Fruit fly (Drosophila melanogaster) whole organism, prepupa: ENCODE data around the gene CG33791.

Experiments
- Blimp-1 ChIP-seq: fragments of 200-800 bp; sonication (Bioruptor generic); optimal IDR thresholded peaks from 3 replicates; lab custom pipeline; 2017; ENCODE audit warnings: missing biosample characterization, missing genetic modification characterization, mild to moderate bottlenecking, moderate library complexity, missing genetic modification reagents
- CG11762 ChIP-seq: fragments of 200-800 bp; sonication (Bioruptor generic); optimal IDR thresholded peaks from 3 replicates; lab custom pipeline; 2016; ENCODE audit warnings: missing biosample characterization, missing genetic modification characterization; ENCODE audit not compliant: insufficient read depth
- CG1621 ChIP-seq: fragments of 200-800 bp; sonication (Bioruptor generic); optimal IDR thresholded peaks from 3 replicates; lab custom pipeline; 2018; ENCODE audit warnings: missing biosample characterization, mild to moderate bottlenecking, missing genetic modification characterization
- CG16779 ChIP-seq: fragments of 200-800 bp; sonication (Bioruptor generic); optimal IDR thresholded peaks from 3 replicates; lab custom pipeline; 2017; ENCODE audit warnings: missing biosample characterization, mild to moderate bottlenecking, missing genetic modification characterization
- CG3032 ChIP-seq: fragments of 200-800 bp; optimal IDR thresholded peaks from 2 replicates; lab custom pipeline; 2019; ENCODE audit warnings: missing biosample characterization, mild to moderate bottlenecking, missing genetic modification characterization, moderate library complexity
- CG31627 ChIP-seq: fragments of 200-800 bp; sonication (Bioruptor generic); optimal IDR thresholded peaks from 3 replicates; lab custom pipeline; 2016; ENCODE audit warnings: missing biosample characterization, missing genetic modification characterization
- CG34406 ChIP-seq: fragments of 200-800 bp; sonication (Bioruptor generic); optimal IDR thresholded peaks from 3 replicates; lab custom pipeline; 2016; ENCODE audit warnings: missing biosample characterization, missing genetic modification characterization
- CG3919 ChIP-seq: fragments of 200-800 bp; sonication (Bioruptor generic); optimal IDR thresholded peaks from 3 replicates; lab custom pipeline; 2016; ENCODE audit warnings: missing biosample characterization, missing genetic modification characterization
- CG4318 ChIP-seq: fragments of 200-800 bp; sonication (Bioruptor generic); optimal IDR thresholded peaks from 3 replicates; lab custom pipeline; 2017; ENCODE audit warnings: missing biosample characterization, mild to moderate bottlenecking, missing genetic modification characterization
- CG6163 ChIP-seq: fragments of 200-800 bp; sonication (Bioruptor generic); IDR thresholded peaks from 3 replicates; pipeline ENCODE4 v1.3.6; 2022; ENCODE audit warnings: missing biosample characterization, missing genetic modification characterization
- CG6792 ChIP-seq: fragments of 200-800 bp; sonication (Bioruptor generic); optimal IDR thresholded peaks from 3 replicates; lab custom pipeline; 2016; ENCODE audit warnings: missing biosample characterization, missing genetic modification characterization
- CG7368 ChIP-seq: fragments of 200-800 bp; sonication (Bioruptor generic); optimal IDR thresholded peaks from 3 replicates; lab custom pipeline; 2016; ENCODE audit warnings: missing biosample characterization, missing genetic modification characterization
- CG8632 ChIP-seq: fragments of 200-800 bp; sonication (Bioruptor generic); optimal IDR thresholded peaks from 3 replicates; lab custom pipeline; 2016; ENCODE audit warnings: missing biosample characterization, missing genetic modification characterization
- CG9139 ChIP-seq: fragments of 200-800 bp; sonication (Bioruptor generic); optimal IDR thresholded peaks from 3 replicates; lab custom pipeline; 2017; ENCODE audit warnings: missing biosample characterization, mild to moderate bottlenecking, missing genetic modification characterization
- Eip78C ChIP-seq: fragments of 200-800 bp; sonication (Bioruptor generic); peaks from one replicate; lab custom pipeline; 2016; ENCODE audit warnings: missing biosample characterization, missing genetic modification characterization
- Ets96B ChIP-seq: fragments of 200-800 bp; optimal IDR thresholded peaks from 2 replicates; lab custom pipeline; 2019; ENCODE audit warnings: missing biosample characterization, mild to moderate bottlenecking, missing genetic modification characterization, moderate library complexity
- Hr38 ChIP-seq: sonication (Bioruptor generic); optimal IDR thresholded peaks from 2 replicates; lab custom pipeline; 2016; ENCODE audit warnings: missing biosample characterization, missing genetic modification characterization
- Hr39 ChIP-seq: fragments of 200-800 bp; sonication (Bioruptor generic); optimal IDR thresholded peaks from 2 replicates; lab custom pipeline; 2016; ENCODE audit warnings: missing biosample characterization, missing genetic modification characterization
- Met ChIP-seq: fragments of 200-800 bp; sonication (Bioruptor generic); optimal IDR thresholded peaks from 3 replicates; lab custom pipeline; 2016; ENCODE audit warnings: missing biosample characterization, missing genetic modification characterization
- OdsH ChIP-seq: fragments of 200-800 bp; sonication (Bioruptor generic); optimal IDR thresholded peaks from 3 replicates; lab custom pipeline; 2016; ENCODE audit warnings: missing biosample characterization, missing genetic modification characterization
- Sox14 ChIP-seq: fragments of 200-800 bp; sonication (Bioruptor generic); optimal IDR thresholded peaks from 3 replicates; lab custom pipeline; 2016; ENCODE audit warnings: missing biosample characterization, missing genetic modification characterization
- Sox15 ChIP-seq: fragments of 200-800 bp; sonication (Bioruptor generic); optimal IDR thresholded peaks from 3 replicates; lab custom pipeline; 2016; ENCODE audit warnings: missing biosample characterization, missing genetic modification characterization
- acj6 ChIP-seq: fragments of 200-800 bp; sonication (Bioruptor generic); optimal IDR thresholded peaks from 3 replicates; lab custom pipeline; 2016; ENCODE audit warnings: missing biosample characterization, missing genetic modification characterization
- esn ChIP-seq: fragments of 200-800 bp; sonication (Bioruptor generic); optimal IDR thresholded peaks from 2 replicates; lab custom pipeline; 2016; ENCODE audit warnings: missing biosample characterization, mild to moderate bottlenecking, missing genetic modification characterization, moderate library complexity
- fd59A ChIP-seq: fragments of 200-800 bp; sonication (Bioruptor generic); optimal IDR thresholded peaks from 2 replicates; lab custom pipeline; 2017; ENCODE audit warnings: missing biosample characterization, mild to moderate bottlenecking, missing genetic modification characterization, missing genetic modification reagents
- fd85E ChIP-seq: fragments of 200-800 bp; sonication (Bioruptor generic); optimal IDR thresholded peaks from 3 replicates; lab custom pipeline; 2016; ENCODE audit warnings: missing biosample characterization, missing genetic modification characterization
- fkh ChIP-seq: fragments of 200-800 bp; sonication (Bioruptor generic); optimal IDR thresholded peaks from 3 replicates; lab custom pipeline; 2017; ENCODE audit warnings: missing biosample characterization, mild to moderate bottlenecking, missing genetic modification characterization, moderate library complexity
- lz ChIP-seq: fragments of 200-800 bp; sonication (Bioruptor generic); optimal IDR thresholded peaks from 3 replicates; lab custom pipeline; 2016; ENCODE audit warnings: missing biosample characterization, missing genetic modification characterization
- net ChIP-seq: fragments of 200-800 bp; sonication (Bioruptor generic); optimal IDR thresholded peaks from 3 replicates; lab custom pipeline; 2016; ENCODE audit warnings: missing biosample characterization, missing genetic modification characterization
- pdm3 ChIP-seq: fragments of 200-800 bp; sonication (Bioruptor generic); optimal IDR thresholded peaks from 3 replicates; lab custom pipeline; 2016; ENCODE audit warnings: missing biosample characterization, missing genetic modification characterization
- salr ChIP-seq, 2 experiments: fragments of 200-800 bp; sonication (Bioruptor generic); optimal IDR thresholded peaks; 3 replicates each; lab custom pipeline; 2016 to 2018; ENCODE audit warnings: missing biosample characterization in 2 of 2, missing genetic modification characterization in 2 of 2, mild to moderate bottlenecking in 1 of 2
- svp ChIP-seq: fragments of 200-800 bp; sonication (Bioruptor generic); peaks from one replicate; lab custom pipeline; 2016; ENCODE audit warnings: missing biosample characterization, missing genetic modification characterization
- topi ChIP-seq: fragments of 200-800 bp; sonication (Bioruptor generic); optimal IDR thresholded peaks from 3 replicates; lab custom pipeline; 2016; ENCODE audit warnings: missing biosample characterization, missing genetic modification characterization

The CG33791 gene

dm6 chr3L:1644920-1645567 lies 42.3 kb downstream of the CG33791 start, which contains the start of the genes alphaCOP and CG13919 (continued):
- TF ChIP-seq CG4318 (GFP tag; lab: Kevin White, UChicago) (no peak), fkh (GFP tag; lab: Kevin White, UChicago) (peak; percentile 94), Sox15 (GFP tag; lab: Kevin White, UChicago) (peak; percentile 97), Hr38 (peak; percentile 70), CG9139 (GFP tag; lab: Kevin White, UChicago) (peak; percentile 95), fd59A (GFP tag; lab: Kevin White, UChicago) (peak; percentile 96), OdsH (GFP tag; lab: Kevin White, UChicago) (peak; percentile 99), Met (GFP tag; lab: Kevin White, UChicago) (peak; percentile 98), salr (GFP tag; optimal IDR thresholded peaks at IDR 0.05; lab: Kevin White, UChicago) (peak; percentile 94), acj6 (GFP tag; lab: Kevin White, UChicago) (peak; percentile 99), CG16779 (tag; lab: Kevin White, UChicago) (peak; percentile 91), Sox14 (peak; percentile 98), svp (GFP tag; lab: Kevin White, UChicago) (peak; percentile 99), net (GFP tag; lab: Kevin White, UChicago) (peak; percentile 96), CG34406 (peak; percentile 97), Blimp-1 (GFP tag; lab: Kevin White, UChicago) (peak; percentile 83), CG6792 (peak; percentile 97), pdm3 (GFP tag; lab: Kevin White, UChicago) (peak; percentile 98), CG3032 (tag; lab: Kevin White, UChicago) (peak; percentile 97), CG6163 (peak; percentile 93)

dm6 chr3L:1647276-1647919 lies 44.6 kb downstream of the CG33791 start, which contains the start of the genes CG17249 and Bro:
TSS of gene CG17249 (minus strand) at chr3L:1647464.
TSS of gene Bro (plus strand) at chr3L:1647869.
- TF ChIP-seq CG1621 (tag; lab: Kevin White, UChicago) (peak; percentile 78), Eip78C (GFP tag; lab: Kevin White, UChicago) (peak; percentile 34), Hr39 (GFP tag; lab: Kevin White, UChicago) (no peak), net (GFP tag; lab: Kevin White, UChicago) (no peak), Sox14 (peak; percentile 64), topi (GFP tag; lab: Kevin White, UChicago) (peak; percentile 11), CG3919 (GFP tag; lab: Kevin White, UChicago) (peak; percentile 13), lz (GFP tag; lab: Kevin White, UChicago) (peak; percentile 27), esn (GFP tag; lab: Kevin White, UChicago) (peak; percentile 29), CG4318 (GFP tag; lab: Kevin White, UChicago) (no peak), CG31627 (GFP tag; lab: Kevin White, UChicago) (peak; percentile 53)

- no peak for TF ChIP-seq CG11762 (GFP tag; lab: Kevin White, UChicago)
- TF ChIP-seq, all 60 proteins: peak for 0
These were observed 46.1 kb downstream of the CG33791 start, which contains the start of gene CG13920 for dm6 chr3L:1648690-1649355. TSS of gene CG13920 (plus strand) at chr3L:1648944.

- TF ChIP-seq CG8632 (GFP tag; lab: Kevin White, UChicago) = no peak
- TF ChIP-seq salr (GFP tag; optimal IDR thresholded peaks at IDR 0.05; lab: Kevin White, UChicago) = no peak
- no peak for TF ChIP-seq CG7368 (GFP tag; lab: Kevin White, UChicago)
- no peak for TF ChIP-seq net (GFP tag; lab: Kevin White, UChicago)
- no peak for TF ChIP-seq fd85E (GFP tag; lab: Kevin White, UChicago)
- TF ChIP-seq lz (GFP tag; lab: Kevin White, UChicago) = no peak
- no peak for TF ChIP-seq CG31627 (GFP tag; lab: Kevin White, UChicago)
- TF ChIP-seq fkh (GFP tag; lab: Kevin White, UChicago) = no peak
- TF ChIP-seq esn (GFP tag; lab: Kevin White, UChicago) = no peak
- TF ChIP-seq Ets96B (tag; lab: Kevin White, UChicago) = no peak
These were observed 46.6 kb downstream of the CG33791 start for dm6 chr3L:1649363-1649762.
